Fruit fly (Drosophila melanogaster): ENCODE data around the gene Usf.

Usf gene

DNA sequence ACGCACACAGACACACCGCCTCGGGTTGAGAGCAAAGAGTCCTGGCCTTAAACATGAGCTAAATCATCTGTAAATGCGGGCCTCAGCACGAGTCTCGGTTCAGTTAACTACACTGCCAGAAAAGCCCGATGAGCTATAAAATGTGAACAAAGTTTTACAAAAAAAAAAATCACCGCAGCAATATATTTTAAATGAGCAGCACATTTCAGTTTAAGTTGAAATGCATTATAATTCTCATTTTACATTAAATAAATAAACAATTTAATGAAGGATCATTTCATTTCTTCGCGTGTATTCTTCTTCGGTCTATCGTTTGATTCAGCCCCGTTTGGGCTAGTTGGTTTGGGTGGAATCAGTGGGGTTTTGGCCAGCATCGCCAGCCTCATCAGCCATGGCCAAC is 43.3 kb downstream of the Usf start:
- no peak for TF ChIP-seq Pif1B (GFP tag; optimal IDR thresholded peaks at IDR 0.05)
- no peak for TF ChIP-seq CG15710 (tag; optimal IDR thresholded peaks at IDR 0.05)
- TF ChIP-seq CG17806 (tag; optimal IDR thresholded peaks at IDR 0.05), result no peak
- no peak for TF ChIP-seq CG32121 (GFP tag; IDR thresholded peaks at IDR 0.05)
- no peak for TF ChIP-seq CG4496 (GFP tag; IDR thresholded peaks at IDR 0.05)
- no peak for TF ChIP-seq CG13204 (GFP tag; optimal IDR thresholded peaks at IDR 0.05)

DNA sequence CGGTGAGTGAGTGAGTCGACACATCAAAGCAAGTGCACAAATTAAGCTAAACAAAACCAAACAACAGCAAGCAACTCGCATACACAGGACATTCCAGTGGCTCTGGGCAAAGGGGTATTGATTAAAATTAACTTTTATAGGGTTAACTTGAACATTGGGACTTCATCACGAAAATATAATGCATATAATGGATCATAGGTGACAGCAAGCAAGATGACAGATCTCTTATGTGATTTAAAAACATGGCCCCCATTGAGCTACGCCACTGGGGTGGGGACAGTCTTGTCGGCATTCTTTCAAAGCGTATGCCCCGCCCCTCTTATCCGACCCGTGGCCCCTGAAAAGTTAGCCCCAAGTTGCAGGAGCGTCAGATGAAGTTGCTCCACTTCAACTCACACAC is 45.1 kb downstream of the Usf start:
- TF ChIP-seq Snoo (tag; optimal IDR thresholded peaks at IDR 0.05) (no peak), CG13204 (GFP tag; optimal IDR thresholded peaks at IDR 0.05) (no peak), rn (GFP tag; IDR thresholded peaks at IDR 0.05) (no peak), EcR (GFP tag; optimal IDR thresholded peaks at IDR 0.05) (no peak), CG34367 (tag; optimal IDR thresholded peaks at IDR 0.05) (peak; percentile 27), CG8159 (tag; optimal IDR thresholded peaks at IDR 0.05) (peak; percentile 51), D1 (tag; optimal IDR thresholded peaks at IDR 0.05) (no peak), CG12605 (GFP tag; IDR thresholded peaks at IDR 0.05) (0 out of 2 replicates have a peak, but pooled peaks have one; percentile 13), CG15710 (tag; optimal IDR thresholded peaks at IDR 0.05) (peak; percentile 39), CG10348 (GFP tag; IDR thresholded peaks at IDR 0.05) (no peak), Pif1A (GFP tag; optimal IDR thresholded peaks at IDR 0.05) (peak; percentile 20), CG17806 (tag; optimal IDR thresholded peaks at IDR 0.05) (peak; percentile 34), Ets98B (GFP tag; IDR thresholded peaks at IDR 0.05) (no peak), CG4496 (GFP tag; IDR thresholded peaks at IDR 0.05) (no peak), CG9948 (tag; optimal IDR thresholded peaks at IDR 0.05) (peak; percentile 40), CG14655 (GFP tag; optimal IDR thresholded peaks at IDR 0.05) (peak; percentile 44), CG8301 (tag; optimal IDR thresholded peaks at IDR 0.05) (peak; percentile 20), gl (tag; optimal IDR thresholded peaks at IDR 0.05) (no peak), CG32121 (GFP tag; IDR thresholded peaks at IDR 0.05) (no peak), Pif1B (GFP tag; optimal IDR thresholded peaks at IDR 0.05) (peak; percentile 27), fd96Ca (GFP tag; IDR thresholded peaks at IDR 0.05) (0 out of 3 replicates have a peak, but pooled peaks have one; percentile 13)

DNA sequence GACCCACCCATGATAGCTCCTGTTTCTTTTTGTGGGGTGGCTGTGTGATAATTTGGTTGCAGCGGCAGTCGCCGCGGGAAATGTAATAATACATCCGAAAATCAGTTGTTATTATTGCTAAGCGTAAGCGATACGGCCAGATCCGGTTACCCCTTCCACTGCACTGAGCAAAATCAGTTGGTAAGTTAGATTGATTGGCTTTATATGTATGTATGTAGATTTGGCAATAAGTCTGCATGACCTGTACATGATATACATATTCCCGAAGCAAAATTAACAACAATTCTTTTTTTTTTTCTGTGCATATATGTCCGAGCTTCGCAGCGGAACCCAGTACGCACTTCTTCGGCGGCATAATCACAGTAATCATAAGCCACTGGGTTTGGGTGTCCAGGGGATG is 50.4 kb downstream of the Usf start:
- TF ChIP-seq CG32121 (GFP tag; IDR thresholded peaks at IDR 0.05), result no peak
- TF ChIP-seq fd96Ca (GFP tag; IDR thresholded peaks at IDR 0.05), result no peak
- TF ChIP-seq EcR (GFP tag; optimal IDR thresholded peaks at IDR 0.05), result no peak
- no peak for TF ChIP-seq CG8301 (tag; optimal IDR thresholded peaks at IDR 0.05)
- TF ChIP-seq CG9948 (tag; optimal IDR thresholded peaks at IDR 0.05), result no peak
- TF ChIP-seq gl (tag; optimal IDR thresholded peaks at IDR 0.05), result no peak
- no peak for TF ChIP-seq D1 (tag; optimal IDR thresholded peaks at IDR 0.05)
- TF ChIP-seq CG17806 (tag; optimal IDR thresholded peaks at IDR 0.05), result no peak
- TF ChIP-seq rn (GFP tag; IDR thresholded peaks at IDR 0.05), result no peak
- TF ChIP-seq CG14655 (GFP tag; optimal IDR thresholded peaks at IDR 0.05), result no peak
- no peak for TF ChIP-seq CG34367 (tag; optimal IDR thresholded peaks at IDR 0.05)
- no peak for TF ChIP-seq CG8159 (tag; optimal IDR thresholded peaks at IDR 0.05)
- TF ChIP-seq CG15710 (tag; optimal IDR thresholded peaks at IDR 0.05), result no peak
- TF ChIP-seq CG4496 (GFP tag; IDR thresholded peaks at IDR 0.05), result no peak
- TF ChIP-seq CG13204 (GFP tag; optimal IDR thresholded peaks at IDR 0.05), result no peak
- no peak for TF ChIP-seq Snoo (tag; optimal IDR thresholded peaks at IDR 0.05)
- no peak for TF ChIP-seq CG10348 (GFP tag; IDR thresholded peaks at IDR 0.05)
- TF ChIP-seq Pif1B (GFP tag; optimal IDR thresholded peaks at IDR 0.05), result no peak
- no peak for TF ChIP-seq Ets98B (GFP tag; IDR thresholded peaks at IDR 0.05)
